Worm (Caenorhabditis elegans) whole organism, mixed stage, embryonic: ENCODE measurements around the gene B0334.13.

Experiments
- M03D4.4 ChIP-seq: sonication (generic microtip); optimal IDR thresholded peaks from 2 replicates; lab custom pipeline; 2017; ENCODE audit warnings: mild to moderate bottlenecking, missing genetic modification characterization, missing compliant biosample characterization
- bed-3 ChIP-seq: fragments of 200-800 bp; sonication (Bioruptor generic); optimal IDR thresholded peaks from 3 replicates; lab custom pipeline; 2018; ENCODE audit warnings: mild to moderate bottlenecking, missing genetic modification characterization, moderate library complexity, missing compliant biosample characterization
- blmp-1 ChIP-seq: fragments of 150-350 bp; optimal IDR thresholded peaks from 2 replicates; lab custom pipeline; 2014; ENCODE audit warnings: missing biosample characterization, missing genetic modification characterization
- ceh-39 ChIP-seq: fragments of 150-350 bp; optimal IDR thresholded peaks from 2 replicates; lab custom pipeline; 2014; ENCODE audit warnings: missing biosample characterization, missing genetic modification characterization
- ceh-43 ChIP-seq: fragments of 200-800 bp; sonication (Bioruptor generic); optimal IDR thresholded peaks from 2 replicates; lab custom pipeline; 2018; ENCODE audit warnings: mild to moderate bottlenecking, missing genetic modification characterization, moderate library complexity, missing compliant biosample characterization
- ceh-83 ChIP-seq: fragments of 200-800 bp; sonication (Bioruptor generic); optimal IDR thresholded peaks from 2 replicates; lab custom pipeline; 2018; ENCODE audit warnings: mild to moderate bottlenecking, missing genetic modification characterization, missing compliant biosample characterization
- ces-1 ChIP-seq: fragments of 150-350 bp; optimal IDR thresholded peaks from 2 replicates; lab custom pipeline; 2014; ENCODE audit warnings: missing biosample characterization, missing genetic modification reagents, missing genetic modification characterization
- cnd-1 ChIP-seq: fragments of 200-800 bp; sonication (Bioruptor generic); optimal IDR thresholded peaks from 2 replicates; lab custom pipeline; 2018; ENCODE audit warnings: mild to moderate bottlenecking, missing genetic modification characterization, missing compliant biosample characterization
- drap-1 ChIP-seq: fragments of 200-800 bp; sonication (Bioruptor generic); optimal IDR thresholded peaks from 3 replicates; lab custom pipeline; 2018; ENCODE audit warnings: mild to moderate bottlenecking, missing genetic modification characterization, missing compliant biosample characterization
- elt-1 ChIP-seq: sonication (generic microtip); optimal IDR thresholded peaks from 2 replicates; lab custom pipeline; 2017; ENCODE audit warnings: missing genetic modification characterization, mild to moderate bottlenecking, missing compliant biosample characterization, antibody characterized with exemption, moderate library complexity, borderline replicate concordance; ENCODE audit not compliant: insufficient read depth
- elt-3 ChIP-seq: fragments of 150-350 bp; optimal IDR thresholded peaks from 2 replicates; lab custom pipeline; 2014; ENCODE audit warnings: missing biosample characterization, missing genetic modification characterization
- flh-1 ChIP-seq: fragments of 200-800 bp; sonication (Bioruptor generic); optimal IDR thresholded peaks from 2 replicates; lab custom pipeline; 2018; ENCODE audit warnings: mild to moderate bottlenecking, missing genetic modification characterization, moderate library complexity, missing compliant biosample characterization
- ham-2 ChIP-seq: fragments of 200-800 bp; sonication (Bioruptor generic); optimal IDR thresholded peaks from 2 replicates; lab custom pipeline; 2018; ENCODE audit warnings: mild to moderate bottlenecking, missing genetic modification characterization, missing compliant biosample characterization
- lin-13 ChIP-seq: fragments of 150-350 bp; optimal IDR thresholded peaks from 2 replicates; lab custom pipeline; 2014; ENCODE audit warnings: missing biosample characterization, missing genetic modification characterization
- lin-32 ChIP-seq: fragments of 200-800 bp; sonication (Bioruptor generic); optimal IDR thresholded peaks from 2 replicates; lab custom pipeline; 2018; ENCODE audit warnings: mild to moderate bottlenecking, missing genetic modification characterization, missing compliant biosample characterization
- lsy-2 ChIP-seq: fragments of 150-350 bp; optimal IDR thresholded peaks from 2 replicates; lab custom pipeline; 2014; ENCODE audit warnings: missing biosample characterization, missing genetic modification characterization
- mab-5 ChIP-seq: fragments of 150-350 bp; optimal IDR thresholded peaks from 2 replicates; lab custom pipeline; 2014; ENCODE audit warnings: missing biosample characterization, missing genetic modification characterization
- mep-1 ChIP-seq: fragments of 150-350 bp; optimal IDR thresholded peaks from 2 replicates; lab custom pipeline; 2017; ENCODE audit warnings: missing biosample characterization, missing genetic modification reagents, missing genetic modification characterization, inconsistent platforms
- mls-2 ChIP-seq: sonication (generic microtip); optimal IDR thresholded peaks from 2 replicates; lab custom pipeline; 2016; ENCODE audit warnings: mild to moderate bottlenecking, missing genetic modification characterization, moderate library complexity, missing compliant biosample characterization
- nhr-12 ChIP-seq: fragments of 150-350 bp; optimal IDR thresholded peaks from 2 replicates; lab custom pipeline; 2014; ENCODE audit warnings: missing biosample characterization, missing genetic modification characterization
- nhr-2 ChIP-seq: fragments of 150-350 bp; optimal IDR thresholded peaks from 2 replicates; lab custom pipeline; 2014; ENCODE audit warnings: missing biosample characterization, missing genetic modification characterization
- pha-4 ChIP-seq: fragments of 150-350 bp; optimal IDR thresholded peaks from 2 replicates; lab custom pipeline; 2018; ENCODE audit warnings: missing biosample characterization, missing genetic modification reagents, missing genetic modification characterization
- sem-2 ChIP-seq: fragments of 200-800 bp; sonication (Bioruptor generic); optimal IDR thresholded peaks from 2 replicates; lab custom pipeline; 2018; ENCODE audit warnings: mild to moderate bottlenecking, missing genetic modification characterization, missing compliant biosample characterization
- snpc-4 ChIP-seq: fragments of 150-350 bp; optimal IDR thresholded peaks from 2 replicates; lab custom pipeline; 2014; ENCODE audit warnings: missing biosample characterization, missing genetic modification characterization
- sptf-1 ChIP-seq: sonication (generic microtip); optimal IDR thresholded peaks from 2 replicates; lab custom pipeline; 2017; ENCODE audit warnings: mild to moderate bottlenecking, missing genetic modification characterization, moderate library complexity, missing compliant biosample characterization
- unc-120 ChIP-seq: sonication (generic microtip); optimal IDR thresholded peaks from 2 replicates; lab custom pipeline; 2017; ENCODE audit warnings: missing genetic modification characterization, missing compliant biosample characterization; ENCODE audit not compliant: poor library complexity, severe bottlenecking
- unc-39 ChIP-seq: fragments of 150-350 bp; optimal IDR thresholded peaks from 2 replicates; lab custom pipeline; 2014; ENCODE audit warnings: missing biosample characterization, missing genetic modification characterization
- unc-62 ChIP-seq: fragments of 150-350 bp; optimal IDR thresholded peaks from 2 replicates; lab custom pipeline; 2014; ENCODE audit warnings: missing biosample characterization, missing genetic modification reagents, missing genetic modification characterization
- zip-8 ChIP-seq: fragments of 150-350 bp; optimal IDR thresholded peaks from 2 replicates; lab custom pipeline; 2014; ENCODE audit warnings: missing biosample characterization, missing genetic modification characterization
- ztf-11 ChIP-seq: fragments of 150-350 bp; optimal IDR thresholded peaks from 2 replicates; lab custom pipeline; 2014; ENCODE audit warnings: missing biosample characterization, missing genetic modification characterization

B0334.13 gene

ce11 chrII:11500198-11500597 is 12.1 kb downstream of the B0334.13 start, which contains the start of gene B0334.20:
Gene B0334.20 (minus strand): TSS chrII:11500459.
- TF ChIP-seq lin-32 (GFP tag; lab: Kevin White, UChicago) (no peak), nhr-2 (tag; lab: Kevin White, UChicago) (no peak), elt-3 (tag; lab: Kevin White, UChicago) (no peak), unc-120 (tag; lab: Kevin White, UChicago) (no peak), pha-4 (tag; lab: Kevin White, UChicago) (no peak), ces-1 (no peak), M03D4.4 (tag; lab: Kevin White, UChicago) (no peak)

ce11 chrII:11501956-11502355 is 13.9 kb downstream of the B0334.13 start:
- TF ChIP-seq nhr-12 (tag; lab: Kevin White, UChicago) (no peak), snpc-4 (tag; lab: Kevin White, UChicago) (no peak), blmp-1 (tag; lab: Kevin White, UChicago) (peak; percentile 91), sem-2 (GFP tag; lab: Kevin White, UChicago) (no peak), ceh-83 (GFP tag; lab: Kevin White, UChicago) (no peak), mls-2 (no peak), unc-39 (tag; lab: Kevin White, UChicago) (no peak), ztf-11 (tag; lab: Kevin White, UChicago) (no peak), elt-1 (tag; lab: Kevin White, UChicago) (peak; percentile 35), elt-3 (tag; lab: Kevin White, UChicago) (peak; percentile 93), ham-2 (GFP tag; lab: Kevin White, UChicago) (peak; percentile 59), M03D4.4 (tag; lab: Kevin White, UChicago) (no peak)

- TF ChIP-seq nhr-12 (tag; lab: Kevin White, UChicago) (no peak), ces-1 (no peak), ztf-11 (tag; lab: Kevin White, UChicago) (no peak), cnd-1 (tag; lab: Kevin White, UChicago) (no peak), nhr-2 (tag; lab: Kevin White, UChicago) (no peak), mep-1 (tag; lab: Kevin White, UChicago) (no peak), lin-13 (tag; lab: Kevin White, UChicago) (no peak), mab-5 (tag; lab: Kevin White, UChicago) (no peak), ham-2 (GFP tag; lab: Kevin White, UChicago) (peak; percentile 23), lsy-2 (tag; lab: Kevin White, UChicago) (no peak), elt-1 (tag; lab: Kevin White, UChicago) (no peak), snpc-4 (tag; lab: Kevin White, UChicago) (no peak), drap-1 (GFP tag; lab: Kevin White, UChicago) (no peak), sptf-1 (tag; lab: Kevin White, UChicago) (peak; percentile 23), unc-62 (GFP tag; lab: Kevin White, UChicago) (no peak), ceh-83 (GFP tag; lab: Kevin White, UChicago) (no peak)
Measured at ce11 chrII:11503761-11504160, 15.7 kb downstream of the B0334.13 start.

ce11 chrII:11510373-11510772 is 22.3 kb downstream of the B0334.13 start, which contains the start of gene npr-41:
Gene npr-41 (plus strand): TSS chrII:11510673.
- no peak for TF ChIP-seq sptf-1 (tag; lab: Kevin White, UChicago)

ce11 chrII:11512921-11513320 is 24.8 kb downstream of the B0334.13 start:
- TF ChIP-seq ceh-83 (GFP tag; lab: Kevin White, UChicago): no peak
- TF ChIP-seq M03D4.4 (tag; lab: Kevin White, UChicago): no peak
- no peak for TF ChIP-seq sptf-1 (tag; lab: Kevin White, UChicago)
- TF ChIP-seq flh-1 (GFP tag; lab: Kevin White, UChicago): no peak
- TF ChIP-seq pha-4 (tag; lab: Kevin White, UChicago): no peak
- no peak for TF ChIP-seq mab-5 (tag; lab: Kevin White, UChicago)
- TF ChIP-seq zip-8 (tag; lab: Kevin White, UChicago): no peak
- no peak for TF ChIP-seq ztf-11 (tag; lab: Kevin White, UChicago)
- no peak for TF ChIP-seq cnd-1 (tag; lab: Kevin White, UChicago)

- TF ChIP-seq snpc-4 (tag; lab: Kevin White, UChicago) (no peak), lin-13 (tag; lab: Kevin White, UChicago) (no peak), ceh-39 (tag; lab: Kevin White, UChicago) (no peak), mep-1 (tag; lab: Kevin White, UChicago) (no peak), ces-1 (no peak), ceh-43 (GFP tag; lab: Kevin White, UChicago) (no peak), bed-3 (GFP tag; lab: Kevin White, UChicago) (no peak), lin-32 (GFP tag; lab: Kevin White, UChicago) (no peak), blmp-1 (tag; lab: Kevin White, UChicago) (no peak), sem-2 (GFP tag; lab: Kevin White, UChicago) (no peak), unc-120 (tag; lab: Kevin White, UChicago) (no peak), drap-1 (GFP tag; lab: Kevin White, UChicago) (no peak)
Measured at ce11 chrII:11514775-11515174, 26.7 kb downstream of the B0334.13 start, which contains the start of gene srh-44. Gene srh-44 (plus strand): TSS chrII:11515075.
